Worm (Caenorhabditis elegans) whole organism, midembryonic: ENCODE measurements around the gene F22F4.4.

Source experiments
- T22C8.4 ChIP-seq: fragments of 200-800 bp; sonication (Bioruptor generic); IDR thresholded peaks from 2 replicates; pipeline ENCODE4 v1.3.6; 2022; ENCODE audit warnings: missing genetic modification characterization, missing compliant biosample characterization
- cog-1 ChIP-seq: sonication (generic microtip); optimal IDR thresholded peaks from 2 replicates; lab custom pipeline; 2016; ENCODE audit warnings: missing genetic modification characterization, missing compliant biosample characterization
- flt-1 ChIP-seq: fragments of 200-800 bp; sonication (Bioruptor generic); IDR thresholded peaks from 2 replicates; pipeline ENCODE4 v1.3.6; 2022; ENCODE audit warnings: missing genetic modification characterization, missing compliant biosample characterization
- klf-2 ChIP-seq: fragments of 200-800 bp; sonication (Bioruptor generic); conservative IDR thresholded peaks from 2 replicates; pipeline ENCODE4 v1.3.6; 2022; ENCODE audit warnings: missing genetic modification reagents, missing genetic modification characterization, missing compliant biosample characterization
- med-1 ChIP-seq: sonication (generic microtip); optimal IDR thresholded peaks from 2 replicates; lab custom pipeline; 2017; ENCODE audit warnings: missing genetic modification characterization, mild to moderate bottlenecking, missing compliant biosample characterization, antibody characterized with exemption, missing genetic modification reagents; ENCODE audit not compliant: insufficient read depth
- ref-1 ChIP-seq: fragments of 200-800 bp; sonication (Bioruptor generic); conservative IDR thresholded peaks from 2 replicates; pipeline ENCODE4 v1.3.6; 2022; ENCODE audit warnings: missing genetic modification reagents, missing genetic modification characterization, missing compliant biosample characterization
- tab-1 ChIP-seq: fragments of 200-800 bp; sonication (Bioruptor generic); IDR thresholded peaks from 2 replicates; pipeline ENCODE4 v1.3.6; 2022; ENCODE audit warnings: missing genetic modification characterization, missing compliant biosample characterization
- ztf-23 ChIP-seq: fragments of 200-800 bp; sonication (Bioruptor generic); IDR thresholded peaks from 2 replicates; pipeline ENCODE4 v1.3.6; 2022; ENCODE audit warnings: missing genetic modification reagents, missing genetic modification characterization, missing compliant biosample characterization
- ztf-29 ChIP-seq: fragments of 200-800 bp; sonication (Bioruptor generic); IDR thresholded peaks from 2 replicates; pipeline ENCODE4 v1.3.6; 2022; ENCODE audit warnings: missing genetic modification reagents, missing genetic modification characterization, missing compliant biosample characterization

F22F4.4 gene

ce11 chrX:6001432-6001831 is at the start of gene F22F4.4:
TSS of gene F22F4.4 (minus strand) at chrX:6001532.
- TF ChIP-seq ref-1 (no peak), ztf-23 (GFP tag; lab: Robert Waterston, UW) (no peak), klf-2 (GFP tag; lab: Robert Waterston, UW) (no peak), tab-1 (GFP tag; lab: Robert Waterston, UW) (no peak), med-1 (GFP tag; lab: Kevin White, UChicago) (no peak), T22C8.4 (GFP tag; lab: Robert Waterston, UW) (no peak), cog-1 (tag; lab: Kevin White, UChicago) (no peak), ztf-29 (GFP tag; lab: Robert Waterston, UW) (no peak), flt-1 (GFP tag; lab: Robert Waterston, UW) (no peak)

ce11 chrX:6050849-6051248 is 49.5 kb upstream of the F22F4.4 start:
- TF ChIP-seq ztf-23 (GFP tag; lab: Robert Waterston, UW) (no peak), flt-1 (GFP tag; lab: Robert Waterston, UW) (no peak), ztf-29 (GFP tag; lab: Robert Waterston, UW) (no peak)

DNA sequence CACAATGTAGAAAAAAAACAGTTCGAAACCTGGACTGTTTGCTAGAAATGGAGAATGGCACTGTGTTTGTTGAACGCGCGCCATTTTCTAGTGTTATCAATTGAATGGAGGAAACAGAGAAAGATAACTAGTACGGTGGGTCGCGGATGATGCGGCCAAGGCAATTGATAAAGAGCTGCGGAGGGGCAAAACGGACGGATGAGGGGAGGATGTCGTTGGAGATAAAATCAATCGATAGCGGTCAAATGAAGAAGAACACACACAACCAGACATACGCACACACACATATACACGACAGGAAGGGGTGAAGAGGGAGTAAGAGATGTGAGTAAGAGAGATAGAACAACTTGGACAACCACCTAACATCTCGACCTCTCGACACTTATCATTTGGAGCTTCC is 48.7 kb upstream of the F22F4.4 start:
- no peak for TF ChIP-seq cog-1 (tag; lab: Kevin White, UChicago)
- TF ChIP-seq ztf-29 (GFP tag; lab: Robert Waterston, UW): no peak
- TF ChIP-seq med-1 (GFP tag; lab: Kevin White, UChicago): no peak
- peak; percentile 63 for TF ChIP-seq T22C8.4 (GFP tag; lab: Robert Waterston, UW)
- no peak for TF ChIP-seq tab-1 (GFP tag; lab: Robert Waterston, UW)
- no peak for TF ChIP-seq ref-1
- TF ChIP-seq klf-2 (GFP tag; lab: Robert Waterston, UW): no peak
- TF ChIP-seq flt-1 (GFP tag; lab: Robert Waterston, UW): 0 out of 2 replicates have a peak, but pooled peaks have one; percentile 19
- no peak for TF ChIP-seq ztf-23 (GFP tag; lab: Robert Waterston, UW)

ce11 chrX:6048508-6048907 is 47.2 kb upstream of the F22F4.4 start, which contains the start of gene pak-1:
TSS of gene pak-1 (minus strand) at chrX:6048608.
- TF ChIP-seq ztf-23 (GFP tag; lab: Robert Waterston, UW) (no peak), cog-1 (tag; lab: Kevin White, UChicago) (no peak), klf-2 (GFP tag; lab: Robert Waterston, UW) (no peak), ref-1 (no peak), T22C8.4 (GFP tag; lab: Robert Waterston, UW) (no peak), tab-1 (GFP tag; lab: Robert Waterston, UW) (no peak), flt-1 (GFP tag; lab: Robert Waterston, UW) (no peak), ztf-29 (GFP tag; lab: Robert Waterston, UW) (no peak), med-1 (GFP tag; lab: Kevin White, UChicago) (no peak)

DNA sequence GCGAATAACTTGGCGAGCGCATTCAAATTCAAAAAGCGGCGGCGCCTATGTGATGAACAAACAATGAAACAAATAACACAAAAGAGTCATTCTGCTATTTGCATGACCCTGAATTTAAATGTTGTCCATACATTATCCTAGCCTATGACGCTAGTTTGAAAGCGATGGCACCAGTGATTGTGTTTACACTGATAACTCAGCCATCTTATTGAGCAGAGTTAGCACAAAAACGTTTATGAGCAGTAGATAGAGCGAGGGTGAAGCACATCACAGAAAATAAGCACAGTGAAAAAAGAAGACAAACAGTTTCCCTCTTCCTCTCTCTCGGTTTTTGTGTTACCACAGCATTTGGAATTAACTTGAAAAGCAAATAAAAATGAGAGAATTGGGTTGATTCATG is 42.0 kb upstream of the F22F4.4 start:
- TF ChIP-seq klf-2 (GFP tag; lab: Robert Waterston, UW) (no peak), T22C8.4 (GFP tag; lab: Robert Waterston, UW) (no peak), flt-1 (GFP tag; lab: Robert Waterston, UW) (no peak), tab-1 (GFP tag; lab: Robert Waterston, UW) (no peak), ztf-23 (GFP tag; lab: Robert Waterston, UW) (no peak), ztf-29 (GFP tag; lab: Robert Waterston, UW) (no peak), ref-1 (no peak), cog-1 (tag; lab: Kevin White, UChicago) (no peak), med-1 (GFP tag; lab: Kevin White, UChicago) (no peak)

DNA sequence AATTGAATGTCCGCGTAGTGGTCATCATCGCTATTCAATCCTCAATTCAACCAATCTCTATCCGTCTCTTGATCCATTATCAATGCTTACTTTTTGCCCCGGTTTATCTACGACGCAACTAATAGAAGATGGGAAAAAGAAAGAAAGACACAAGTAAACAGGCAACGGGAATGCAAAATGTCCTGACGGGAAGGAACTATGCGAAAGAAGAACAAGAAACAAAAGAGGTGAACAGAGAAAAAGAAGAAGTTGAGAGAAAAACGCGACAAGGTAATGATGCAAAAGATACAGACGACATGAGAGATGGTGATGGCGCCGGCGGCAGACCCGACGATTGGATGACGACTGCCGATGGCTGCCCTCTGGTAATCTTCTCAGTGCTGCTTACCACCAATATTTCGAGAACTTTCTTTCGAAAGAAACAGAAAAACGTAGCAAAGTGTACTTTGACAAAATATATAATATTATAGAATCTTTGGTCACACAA is 40.7 kb upstream of the F22F4.4 start:
- TF ChIP-seq klf-2 (GFP tag; lab: Robert Waterston, UW): no peak
- 0 out of 2 replicates have a peak, but pooled peaks have one; percentile 29 for TF ChIP-seq tab-1 (GFP tag; lab: Robert Waterston, UW)

ce11 chrX:6041094-6041441 is 39.7 kb upstream of the F22F4.4 start:
- TF ChIP-seq ztf-23 (GFP tag; lab: Robert Waterston, UW) (no peak), med-1 (GFP tag; lab: Kevin White, UChicago) (no peak), T22C8.4 (GFP tag; lab: Robert Waterston, UW) (no peak), tab-1 (GFP tag; lab: Robert Waterston, UW) (no peak), ref-1 (no peak), klf-2 (GFP tag; lab: Robert Waterston, UW) (no peak), flt-1 (GFP tag; lab: Robert Waterston, UW) (no peak)

- no peak for TF ChIP-seq klf-2 (GFP tag; lab: Robert Waterston, UW)
- TF ChIP-seq ref-1: no peak
- no peak for TF ChIP-seq T22C8.4 (GFP tag; lab: Robert Waterston, UW)
- no peak for TF ChIP-seq ztf-23 (GFP tag; lab: Robert Waterston, UW)
- no peak for TF ChIP-seq cog-1 (tag; lab: Kevin White, UChicago)
- no peak for TF ChIP-seq ztf-29 (GFP tag; lab: Robert Waterston, UW)
- no peak for TF ChIP-seq med-1 (GFP tag; lab: Kevin White, UChicago)
- no peak for TF ChIP-seq flt-1 (GFP tag; lab: Robert Waterston, UW)
Observed at ce11 chrX:6040435-6041093, 39.2 kb upstream of the F22F4.4 start.

- no peak for TF ChIP-seq klf-2 (GFP tag; lab: Robert Waterston, UW)
- TF ChIP-seq T22C8.4 (GFP tag; lab: Robert Waterston, UW): no peak
- TF ChIP-seq cog-1 (tag; lab: Kevin White, UChicago): no peak
Observed at ce11 chrX:6039544-6039943, 38.2 kb upstream of the F22F4.4 start, which contains the start of gene hsp-25. TSS of gene hsp-25 (minus strand) at chrX:6039644.
